Fruit fly (Drosophila melanogaster) whole organism, embryonic: ENCODE data around the gene ng4.

ENCODE experiments used
- ATbp ChIP-seq: fragments of 200-800 bp; sonication (Bioruptor generic); optimal IDR thresholded peaks from 2 replicates; lab custom pipeline; 2017; ENCODE audit warnings: missing biosample characterization, mild to moderate bottlenecking, missing genetic modification characterization, missing genetic modification reagents
- Abd-B ChIP-seq: fragments of 200-800 bp; sonication (Bioruptor generic); optimal IDR thresholded peaks from 2 replicates; lab custom pipeline; 2018; ENCODE audit warnings: missing biosample characterization, mild to moderate bottlenecking, missing genetic modification characterization, moderate library complexity
- Aef1 ChIP-seq: fragments of 200-800 bp; sonication (Bioruptor generic); IDR thresholded peaks from 3 replicates; pipeline ENCODE4 v1.3.6; 2022; ENCODE audit warnings: missing biosample characterization, missing genetic modification characterization
- Asciz ChIP-seq: fragments of 200-800 bp; sonication (Bioruptor generic); optimal IDR thresholded peaks from 2 replicates; lab custom pipeline; 2017; ENCODE audit warnings: missing biosample characterization, mild to moderate bottlenecking, missing genetic modification characterization, missing genetic modification reagents
- B-H1 ChIP-seq: fragments of 200-800 bp; sonication (Bioruptor generic); IDR thresholded peaks from 3 replicates; pipeline ENCODE4 v1.3.6; 2022; ENCODE audit warnings: missing biosample characterization, missing genetic modification characterization
- Bdp1 ChIP-seq: fragments of 200-800 bp; sonication (Bioruptor generic); optimal IDR thresholded peaks from 3 replicates; lab custom pipeline; 2016; ENCODE audit warnings: missing biosample characterization, missing genetic modification characterization
- CG10959 ChIP-seq: fragments of 200-800 bp; sonication (Bioruptor generic); IDR thresholded peaks from 2 replicates; pipeline ENCODE4 v1.3.6; 2022; ENCODE audit warnings: missing biosample characterization, missing genetic modification characterization
- CG11504 ChIP-seq: fragments of 200-800 bp; sonication (Bioruptor generic); optimal IDR thresholded peaks from 3 replicates; lab custom pipeline; 2019; ENCODE audit warnings: missing biosample characterization, mild to moderate bottlenecking, missing genetic modification characterization, moderate library complexity
- CG12219 ChIP-seq: fragments of 200-800 bp; sonication (Bioruptor generic); optimal IDR thresholded peaks from 3 replicates; lab custom pipeline; 2018; ENCODE audit warnings: missing biosample characterization, mild to moderate bottlenecking, missing genetic modification characterization
- CG12942 ChIP-seq: fragments of 200-800 bp; sonication (Bioruptor generic); optimal IDR thresholded peaks from 3 replicates; lab custom pipeline; 2016; ENCODE audit warnings: missing biosample characterization, missing genetic modification characterization
- CG13775 ChIP-seq: fragments of 200-800 bp; sonication (Bioruptor generic); optimal IDR thresholded peaks from 3 replicates; lab custom pipeline; 2017; ENCODE audit warnings: missing biosample characterization, mild to moderate bottlenecking, missing genetic modification characterization
- CG14667 ChIP-seq: fragments of 200-800 bp; sonication (Bioruptor generic); IDR thresholded peaks from 2 replicates; pipeline ENCODE4 v1.3.6; 2022; ENCODE audit warnings: missing biosample characterization, missing genetic modification characterization
- CG14860 ChIP-seq: fragments of 200-800 bp; sonication (Bioruptor generic); IDR thresholded peaks from 3 replicates; pipeline ENCODE4 v1.3.6; 2022; ENCODE audit warnings: missing biosample characterization, missing genetic modification characterization; ENCODE audit not compliant: partially characterized antibody
- CG1529 ChIP-seq: fragments of 200-800 bp; sonication (Bioruptor generic); optimal IDR thresholded peaks from 3 replicates; lab custom pipeline; 2018; ENCODE audit warnings: missing biosample characterization, missing genetic modification characterization
- CG16813 ChIP-seq: fragments of 200-800 bp; sonication (Bioruptor generic); IDR thresholded peaks from 3 replicates; pipeline ENCODE4 v1.3.6; 2022; ENCODE audit warnings: missing biosample characterization, missing genetic modification characterization; ENCODE audit not compliant: partially characterized antibody
- CG16815 ChIP-seq: fragments of 200-800 bp; sonication (Bioruptor generic); optimal IDR thresholded peaks from 3 replicates; lab custom pipeline; 2017; ENCODE audit warnings: missing biosample characterization, mild to moderate bottlenecking, missing genetic modification characterization
- CG17568 ChIP-seq: fragments of 200-800 bp; sonication (Bioruptor generic); optimal IDR thresholded peaks from 2 replicates; lab custom pipeline; 2018; ENCODE audit warnings: missing biosample characterization, mild to moderate bottlenecking, missing genetic modification characterization, moderate library complexity
- CG17829 ChIP-seq: fragments of 200-800 bp; optimal IDR thresholded peaks from 2 replicates; lab custom pipeline; 2019; ENCODE audit warnings: missing biosample characterization, mild to moderate bottlenecking, missing genetic modification characterization, moderate library complexity
- CG18011 ChIP-seq: fragments of 200-800 bp; sonication (Bioruptor generic); optimal IDR thresholded peaks from 2 replicates; lab custom pipeline; 2017; ENCODE audit warnings: missing biosample characterization, missing genetic modification characterization, mild to moderate bottlenecking, moderate library complexity, missing genotype
- CG2129 ChIP-seq: fragments of 200-800 bp; sonication (Bioruptor generic); IDR thresholded peaks from 2 replicates; pipeline ENCODE4 v1.3.6; 2022; ENCODE audit warnings: missing biosample characterization, missing genetic modification characterization; ENCODE audit not compliant: partially characterized antibody
- CG6791 ChIP-seq: fragments of 200-800 bp; sonication (Bioruptor generic); IDR thresholded peaks from 3 replicates; pipeline ENCODE4 v1.3.6; 2022; ENCODE audit warnings: missing biosample characterization, missing genetic modification characterization; ENCODE audit not compliant: partially characterized antibody
- CG8089 ChIP-seq: fragments of 200-800 bp; sonication (Bioruptor generic); optimal IDR thresholded peaks from 3 replicates; lab custom pipeline; 2016; ENCODE audit warnings: missing biosample characterization, missing genetic modification characterization
- CG8388 ChIP-seq: fragments of 200-800 bp; sonication (Bioruptor generic); optimal IDR thresholded peaks from 2 replicates; lab custom pipeline; 2019; ENCODE audit warnings: missing biosample characterization, mild to moderate bottlenecking, missing genetic modification characterization, moderate library complexity
- D ChIP-seq, 2 experiments: fragments of 200-800 bp in 1 of 2; fragments of >200 bp in 1 of 2; sonication (Bioruptor generic) in 1 of 2; optimal IDR thresholded peaks; 2 replicates in 1 of 2; 3 replicates in 1 of 2; lab custom pipeline; 2017; ENCODE audit warnings: mild to moderate bottlenecking in 1 of 2, missing biosample characterization in 1 of 2, missing genetic modification characterization in 1 of 2, missing genetic modification reagents in 1 of 2
- Dad ChIP-seq: fragments of 200-800 bp; sonication (Bioruptor generic); optimal IDR thresholded peaks from 3 replicates; lab custom pipeline; 2016; ENCODE audit warnings: missing biosample characterization, missing genetic modification characterization
- Doc3 ChIP-seq: fragments of 200-800 bp; sonication (Bioruptor generic); IDR thresholded peaks from 3 replicates; pipeline ENCODE4 v1.3.6; 2022; ENCODE audit warnings: missing biosample characterization, missing genetic modification characterization; ENCODE audit not compliant: partially characterized antibody
- Gug ChIP-seq: fragments of 200-800 bp; sonication (Bioruptor generic); IDR thresholded peaks from 4 replicates; pipeline ENCODE4 v1.3.6; 2022; ENCODE audit warnings: missing biosample characterization, missing genetic modification characterization
- MTF-1 ChIP-seq: fragments of 200-800 bp; sonication (Bioruptor generic); optimal IDR thresholded peaks from 2 replicates; lab custom pipeline; 2018; ENCODE audit warnings: missing biosample characterization, mild to moderate bottlenecking, missing genetic modification characterization, borderline replicate concordance
- Poxn ChIP-seq: fragments of 200-800 bp; sonication (Bioruptor generic); IDR thresholded peaks from 2 replicates; pipeline ENCODE4 v1.3.6; 2022; ENCODE audit warnings: missing biosample characterization, missing genetic modification characterization
- Six4 ChIP-seq: fragments of 200-800 bp; sonication (Bioruptor generic); optimal IDR thresholded peaks from 2 replicates; lab custom pipeline; 2016; ENCODE audit warnings: missing biosample characterization, missing genetic modification characterization
- Spps ChIP-seq: fragments of 200-800 bp; sonication (Bioruptor generic); optimal IDR thresholded peaks from 2 replicates; lab custom pipeline; 2018; ENCODE audit warnings: missing biosample characterization, mild to moderate bottlenecking, missing genetic modification characterization
- Ssrp ChIP-seq: fragments of 200-800 bp; sonication (Bioruptor generic); optimal IDR thresholded peaks from 2 replicates; lab custom pipeline; 2018; ENCODE audit warnings: missing biosample characterization, mild to moderate bottlenecking, missing genetic modification characterization, moderate library complexity
- dati ChIP-seq: fragments of 200-800 bp; sonication (Bioruptor generic); IDR thresholded peaks from 2 replicates; pipeline ENCODE4 v1.3.6; 2022; ENCODE audit warnings: missing biosample characterization, missing genetic modification characterization
- exex ChIP-seq: fragments of 200-800 bp; sonication (Bioruptor generic); optimal IDR thresholded peaks from 4 replicates; lab custom pipeline; 2018; ENCODE audit warnings: missing biosample characterization, mild to moderate bottlenecking, missing genetic modification characterization, moderate library complexity
- fd3F ChIP-seq: fragments of 200-800 bp; sonication (Bioruptor generic); optimal IDR thresholded peaks from 2 replicates; lab custom pipeline; 2018; ENCODE audit warnings: missing biosample characterization, mild to moderate bottlenecking, missing genetic modification characterization, moderate library complexity
- gsb-n ChIP-seq: fragments of 200-800 bp; sonication (Bioruptor generic); optimal IDR thresholded peaks from 3 replicates; lab custom pipeline; 2018; ENCODE audit warnings: missing biosample characterization, mild to moderate bottlenecking, missing genetic modification characterization
- ind ChIP-seq: fragments of 200-800 bp; sonication (Bioruptor generic); optimal IDR thresholded peaks from 3 replicates; lab custom pipeline; 2016; ENCODE audit warnings: missing biosample characterization, missing genetic modification characterization
- maf-S ChIP-seq: fragments of 200-800 bp; sonication (Bioruptor generic); optimal IDR thresholded peaks from 2 replicates; lab custom pipeline; 2016; ENCODE audit warnings: missing biosample characterization, missing genetic modification characterization
- nerfin-1 ChIP-seq: fragments of 200-800 bp; sonication (Bioruptor generic); optimal IDR thresholded peaks from 3 replicates; lab custom pipeline; 2019; ENCODE audit warnings: missing biosample characterization, mild to moderate bottlenecking, missing genetic modification characterization, moderate library complexity
- nerfin-2 ChIP-seq: fragments of 200-800 bp; sonication (Bioruptor generic); IDR thresholded peaks from 2 replicates; pipeline ENCODE4 v1.3.6; 2022; ENCODE audit warnings: missing biosample characterization, missing genetic modification characterization; ENCODE audit not compliant: partially characterized antibody
- pfk ChIP-seq: fragments of 200-800 bp; sonication (Bioruptor generic); optimal IDR thresholded peaks from 2 replicates; lab custom pipeline; 2018; ENCODE audit warnings: missing biosample characterization, mild to moderate bottlenecking, missing genetic modification characterization, moderate library complexity
- phol ChIP-seq: fragments of 200-800 bp; sonication (Bioruptor generic); optimal IDR thresholded peaks from 3 replicates; lab custom pipeline; 2018; ENCODE audit warnings: missing biosample characterization, mild to moderate bottlenecking, missing genetic modification characterization, moderate library complexity
- sd ChIP-seq: fragments of 200-800 bp; sonication (Bioruptor generic); optimal IDR thresholded peaks from 3 replicates; lab custom pipeline; 2018; ENCODE audit warnings: missing biosample characterization, mild to moderate bottlenecking, missing genetic modification characterization, moderate library complexity
- sens-2 ChIP-seq: fragments of 200-800 bp; sonication (Bioruptor generic); IDR thresholded peaks from 2 replicates; pipeline ENCODE4 v1.3.6; 2022; ENCODE audit warnings: missing biosample characterization, missing genetic modification characterization
- sisA ChIP-seq: fragments of 200-800 bp; sonication (Bioruptor generic); IDR thresholded peaks from 2 replicates; pipeline ENCODE4 v1.3.6; 2022; ENCODE audit warnings: missing biosample characterization, missing genetic modification characterization
- wdn ChIP-seq: fragments of 200-800 bp; sonication (Bioruptor generic); IDR thresholded peaks from 2 replicates; pipeline ENCODE4 v1.3.6; 2022; ENCODE audit warnings: missing biosample characterization, missing genetic modification characterization

ng4 gene

dm6 chrX:3205887-3206794 is 37.9 kb downstream of the ng4 start (continued):
- TF ChIP-seq nerfin-1, result peak; percentile 42
- TF ChIP-seq B-H1 (GFP tag; lab: Robert Waterston, UW), result peak; percentile 62
- TF ChIP-seq sisA (GFP tag; lab: Robert Waterston, UW), result peak; percentile 43
- no peak for TF ChIP-seq D (optimal IDR thresholded peaks at IDR 0.05; lab: Kevin White, UChicago)
- no peak for TF ChIP-seq D (GFP tag; optimal IDR thresholded peaks at IDR 0.05; lab: Kevin White, UChicago)
- TF ChIP-seq phol, result peak; percentile 48
- TF ChIP-seq sens-2, result peak; percentile 53; the same call in 1 of the 2 replicates
- TF ChIP-seq fd3F (GFP tag; lab: Kevin White, UChicago), result peak; percentile 15
- TF ChIP-seq CG16815 (GFP tag; lab: Kevin White, UChicago), result peak; percentile 4
- TF ChIP-seq nerfin-2 (GFP tag; lab: Robert Waterston, UW), result 0 out of 2 replicates have a peak, but pooled peaks have one; percentile 32
- TF ChIP-seq ATbp (GFP tag; lab: Kevin White, UChicago), result peak; percentile 46
- peak; percentile 21; the same call in 1 of the 2 replicates for TF ChIP-seq CG10959 (GFP tag; lab: Robert Waterston, UW)
- TF ChIP-seq Dad (GFP tag; lab: Kevin White, UChicago), result peak; percentile 13
- TF ChIP-seq CG13775 (GFP tag; lab: Kevin White, UChicago), result peak; percentile 21
- TF ChIP-seq Gug (GFP tag; lab: Robert Waterston, UW), result peak; percentile 59
- no peak for TF ChIP-seq CG16813 (GFP tag; lab: Robert Waterston, UW)
- TF ChIP-seq Poxn (GFP tag; lab: Robert Waterston, UW), result no peak
- peak; percentile 47; the same call in 1 of the 2 replicates for TF ChIP-seq CG14667 (GFP tag; lab: Robert Waterston, UW)
- no peak for TF ChIP-seq CG6791
- TF ChIP-seq CG12219, result peak; percentile 62
- TF ChIP-seq CG2129 (GFP tag; lab: Robert Waterston, UW), result no peak
- TF ChIP-seq Six4 (GFP tag; lab: Kevin White, UChicago), result peak; percentile 50
- TF ChIP-seq CG17568 (GFP tag; lab: Kevin White, UChicago), result peak; percentile 38
- no peak for TF ChIP-seq Doc3 (GFP tag; lab: Robert Waterston, UW)
- TF ChIP-seq CG12942 (GFP tag; lab: Kevin White, UChicago), result peak; percentile 39
- TF ChIP-seq wdn, result 0 out of 2 replicates have a peak, but pooled peaks have one; percentile 44
- peak; percentile 55 for TF ChIP-seq maf-S
- TF ChIP-seq pfk (GFP tag; lab: Kevin White, UChicago), result no peak
- TF ChIP-seq ind, result peak; percentile 71
- peak; percentile 1 for TF ChIP-seq CG1529 (GFP tag; lab: Kevin White, UChicago)
- no peak for TF ChIP-seq gsb-n (tag; lab: Kevin White, UChicago)
- TF ChIP-seq dati (GFP tag; lab: Robert Waterston, UW), result peak; percentile 63
- peak; percentile 36 for TF ChIP-seq Ssrp (tag; lab: Kevin White, UChicago)
- TF ChIP-seq exex (tag; lab: Kevin White, UChicago), result no peak
- TF ChIP-seq CG8089 (GFP tag; lab: Kevin White, UChicago), result peak; percentile 43
- TF ChIP-seq Aef1 (GFP tag; lab: Robert Waterston, UW), result peak; percentile 63
- TF ChIP-seq CG17829 (tag; lab: Kevin White, UChicago), result no peak
- peak; percentile 25 for TF ChIP-seq Asciz (GFP tag; lab: Kevin White, UChicago)
- TF ChIP-seq CG11504, result peak; percentile 68
- no peak for TF ChIP-seq Spps
- peak; percentile 8 for TF ChIP-seq sd (tag; lab: Kevin White, UChicago)
- TF ChIP-seq CG14860 (GFP tag; lab: Robert Waterston, UW), result no peak
- TF ChIP-seq Abd-B (GFP tag; lab: Kevin White, UChicago), result no peak
- peak; percentile 10 for TF ChIP-seq Bdp1 (GFP tag; lab: Kevin White, UChicago)
- TF ChIP-seq CG8388 (GFP tag; lab: Kevin White, UChicago), result no peak
- peak; percentile 51 for TF ChIP-seq MTF-1 (GFP tag; lab: Kevin White, UChicago)
- TF ChIP-seq CG18011, result peak; percentile 32
